Fruit fly (Drosophila melanogaster): ENCODE results near the gene Dpck.
A peak's percentile ranks its signal among the peaks of the same experiment; 100 is the strongest.

Gene Dpck

dm6 chr3R:7052242-7052641, 29.7 kb upstream of the Dpck start, which contains the start of gene Sodh1 (continued):
- TF ChIP-seq Max (GFP tag; optimal IDR thresholded peaks at IDR 0.05) (no peak), CG14667 (GFP tag; IDR thresholded peaks at IDR 0.05) (no peak), Ptx1 (GFP tag; IDR thresholded peaks at IDR 0.05) (no peak), Atf3 (GFP tag; optimal IDR thresholded peaks at IDR 0.05) (no peak), cad (GFP tag; optimal IDR thresholded peaks at IDR 0.05) (no peak), Hmx (GFP tag; optimal IDR thresholded peaks at IDR 0.05) (no peak), CG7963 (GFP tag; IDR thresholded peaks at IDR 0.05; ENCODE audit: partially characterized antibody) (no peak), Lim3 (GFP tag; IDR thresholded peaks at IDR 0.05) (no peak), dmrt99B (tag; optimal IDR thresholded peaks at IDR 0.05) (no peak), Jarid2 (GFP tag; optimal IDR thresholded peaks at IDR 0.05) (peak; percentile 25), bowl (GFP tag; IDR thresholded peaks at IDR 0.05) (no peak), CG2116 (GFP tag; optimal IDR thresholded peaks at IDR 0.05) (no peak), fu2 (GFP tag; optimal IDR thresholded peaks at IDR 0.05) (no peak), gem (tag; optimal IDR thresholded peaks at IDR 0.05) (no peak), MTF-1 (GFP tag; optimal IDR thresholded peaks at IDR 0.05; ENCODE audit: borderline replicate concordance) (no peak), exex (tag; optimal IDR thresholded peaks at IDR 0.05) (peak; percentile 63), CG33557 (GFP tag; optimal IDR thresholded peaks at IDR 0.05) (no peak), CG12391 (tag; optimal IDR thresholded peaks at IDR 0.05) (no peak), CG42726 (GFP tag; IDR thresholded peaks at IDR 0.05; ENCODE audit: partially characterized antibody) (no peak), Atf6 (GFP tag; IDR thresholded peaks at IDR 0.05) (no peak), Scr (GFP tag; IDR thresholded peaks at IDR 0.05; ENCODE audit: partially characterized antibody) (no peak), vnd (GFP tag; IDR thresholded peaks at IDR 0.05; ENCODE audit: partially characterized antibody) (no peak), Camta (GFP tag; optimal IDR thresholded peaks at IDR 0.05) (no peak), CG34376 (GFP tag; optimal IDR thresholded peaks at IDR 0.05) (peak; percentile 64), mirr (GFP tag; optimal IDR thresholded peaks at IDR 0.05) (peak; percentile 73), CG10543 (GFP tag; optimal IDR thresholded peaks at IDR 0.05) (no peak), CG15479 (GFP tag; optimal IDR thresholded peaks at IDR 0.05) (peak; percentile 33), tgo (GFP tag; IDR thresholded peaks at IDR 0.05) (no peak), Doc2 (GFP tag; IDR thresholded peaks at IDR 0.05) (no peak), CG1529 (GFP tag; optimal IDR thresholded peaks at IDR 0.05) (no peak), ab (GFP tag; optimal IDR thresholded peaks at IDR 0.05) (no peak)

- TF ChIP-seq Ets65A (GFP tag), result no peak
- no peak for TF ChIP-seq kay (GFP tag; optimal IDR thresholded peaks at IDR 0.05)
- no peak for TF ChIP-seq CG31365 (tag; optimal IDR thresholded peaks at IDR 0.05)
- no peak for TF ChIP-seq NK7.1 (GFP tag; optimal IDR thresholded peaks at IDR 0.05)
- TF ChIP-seq CG3726 (GFP tag; IDR thresholded peaks at IDR 0.05), result no peak
- TF ChIP-seq CG2129 (GFP tag; IDR thresholded peaks at IDR 0.05; ENCODE audit: partially characterized antibody), result no peak
- no peak for TF ChIP-seq zf30C (GFP tag; optimal IDR thresholded peaks at IDR 0.05)
- no peak for TF ChIP-seq zen (tag; optimal IDR thresholded peaks at IDR 0.05)
- TF ChIP-seq MESR4 (GFP tag; optimal IDR thresholded peaks at IDR 0.05), result no peak
- TF ChIP-seq Doc3 (GFP tag; IDR thresholded peaks at IDR 0.05; ENCODE audit: partially characterized antibody), result no peak
- TF ChIP-seq kni (GFP tag; optimal IDR thresholded peaks at IDR 0.05), result no peak
- TF ChIP-seq Bteb2 (GFP tag; optimal IDR thresholded peaks at IDR 0.05), result no peak
- no peak for TF ChIP-seq Sox100B (GFP tag; optimal IDR thresholded peaks at IDR 0.05)
- TF ChIP-seq shn (GFP tag; optimal IDR thresholded peaks at IDR 0.05), result no peak
- no peak for TF ChIP-seq bab2 (GFP tag; optimal IDR thresholded peaks at IDR 0.05)
Observed at dm6 chr3R:7054286-7054685, 27.7 kb upstream of the Dpck start, which contains the start of gene CG1979. Gene CG1979 (plus strand): TSS chr3R:7054586.

Measured in whole organism, embryonic.